Fruit fly (Drosophila melanogaster) whole organism, wandering third instar larva: ENCODE measurements around the gene CG6761.
A peak's percentile ranks its signal among the peaks of the same experiment; 100 is the strongest.

Source experiments
- Abd-B ChIP-seq: fragments of >200 bp; optimal IDR thresholded peaks from 2 replicates; lab custom pipeline; 2017; ENCODE audit warnings: missing biosample characterization, missing genetic modification characterization
- CG32264 ChIP-seq: fragments of 200-800 bp; sonication (Bioruptor generic); optimal IDR thresholded peaks from 2 replicates; lab custom pipeline; 2016; ENCODE audit warnings: missing biosample characterization, missing genetic modification characterization
- CG9705 ChIP-seq: fragments of 200-800 bp; sonication (Bioruptor generic); optimal IDR thresholded peaks from 2 replicates; lab custom pipeline; 2018; ENCODE audit warnings: missing biosample characterization, mild to moderate bottlenecking, missing genetic modification characterization
- CrebA ChIP-seq: fragments of 200-800 bp; sonication (Bioruptor generic); optimal IDR thresholded peaks from 2 replicates; lab custom pipeline; 2016; ENCODE audit warnings: missing biosample characterization, mild to moderate bottlenecking, missing genetic modification characterization, borderline replicate concordance
- Dif ChIP-seq: fragments of 200-275, 200-300 bp; sonication (Bioruptor generic); optimal IDR thresholded peaks from 2 replicates; lab custom pipeline; 2018; ENCODE audit warnings: missing biosample characterization, missing genetic modification characterization; ENCODE audit not compliant: partially characterized antibody
- GATAd ChIP-seq: sonication (Bioruptor generic); optimal IDR thresholded peaks from 2 replicates; lab custom pipeline; 2016; ENCODE audit warnings: missing biosample characterization, missing genetic modification characterization
- HLH106 ChIP-seq: fragments of 200-800 bp; optimal IDR thresholded peaks from 3 replicates; lab custom pipeline; 2019; ENCODE audit warnings: missing biosample characterization, mild to moderate bottlenecking, missing genetic modification characterization, moderate library complexity
- Hr78 ChIP-seq: fragments of >200 bp; optimal IDR thresholded peaks from 2 replicates; lab custom pipeline; 2017; ENCODE audit warnings: missing biosample characterization, missing genetic modification characterization
- Hr83 ChIP-seq: fragments of 200-300 bp; sonication (Bioruptor generic); optimal IDR thresholded peaks from 2 replicates; lab custom pipeline; 2016; ENCODE audit warnings: missing biosample characterization, mild to moderate bottlenecking, missing genetic modification characterization, moderate library complexity; ENCODE audit not compliant: poor library complexity, severe bottlenecking
- Jra ChIP-seq: sonication (Bioruptor generic); optimal IDR thresholded peaks from 2 replicates; lab custom pipeline; 2016; ENCODE audit warnings: missing biosample characterization, missing genetic modification characterization
- Myc ChIP-seq: fragments of >200 bp; optimal IDR thresholded peaks from 2 replicates; lab custom pipeline; 2017
- N ChIP-seq: fragments of >200 bp; optimal IDR thresholded peaks from 2 replicates; lab custom pipeline; 2018; ENCODE audit warnings: missing biosample characterization, missing external identifiers, missing genetic modification characterization
- OdsH ChIP-seq: fragments of 200-800 bp; sonication (Bioruptor generic); optimal IDR thresholded peaks from 2 replicates; lab custom pipeline; 2016; ENCODE audit warnings: missing biosample characterization, mild to moderate bottlenecking, missing genetic modification characterization
- Rel ChIP-seq, 2 experiments: fragments of 200-800 bp; sonication (Bioruptor generic) in 1 of 2; optimal IDR thresholded peaks; 2 replicates in 1 of 2; 3 replicates in 1 of 2; lab custom pipeline; 2016 to 2019; ENCODE audit warnings: mild to moderate bottlenecking in 2 of 2, missing biosample characterization in 2 of 2, missing genetic modification characterization in 2 of 2, moderate library complexity in 1 of 2
- Vsx2 ChIP-seq: fragments of 200-300, 225-300 bp; sonication (Bioruptor generic); optimal IDR thresholded peaks from 2 replicates; lab custom pipeline; 2018; ENCODE audit warnings: missing biosample characterization, missing genetic modification characterization; ENCODE audit not compliant: partially characterized antibody
- brk ChIP-seq: fragments of 200-800 bp; sonication (Bioruptor generic); optimal IDR thresholded peaks from 2 replicates; lab custom pipeline; 2016; ENCODE audit warnings: missing biosample characterization, mild to moderate bottlenecking, missing genetic modification characterization
- dl ChIP-seq, 2 experiments: fragments of 175-275, 200-275 bp in 1 of 2; fragments of 200-275 bp in 1 of 2; sonication (Bioruptor generic); optimal IDR thresholded peaks; lab custom pipeline; 2018; ENCODE audit warnings: mild to moderate bottlenecking in 2 of 2, missing biosample characterization in 2 of 2, missing genetic modification characterization in 2 of 2, moderate library complexity in 2 of 2; ENCODE audit not compliant: partially characterized antibody in 2 of 2, insufficient read depth in 1 of 2
- dmrt93B ChIP-seq: fragments of 200-800 bp; sonication (Bioruptor generic); optimal IDR thresholded peaks from 2 replicates; lab custom pipeline; 2018; ENCODE audit warnings: missing biosample characterization, mild to moderate bottlenecking, missing genetic modification characterization
- dsf ChIP-seq: sonication (Bioruptor generic); optimal IDR thresholded peaks from 2 replicates; lab custom pipeline; 2016; ENCODE audit warnings: missing biosample characterization, missing genetic modification characterization, borderline replicate concordance
- ey ChIP-seq: fragments of 200-800 bp; sonication (Bioruptor generic); optimal IDR thresholded peaks from 2 replicates; lab custom pipeline; 2016; ENCODE audit warnings: missing biosample characterization, missing genetic modification characterization
- foxo ChIP-seq, 2 experiments: fragments of 200-800 bp; sonication (Bioruptor generic); optimal IDR thresholded peaks; 2 replicates in 1 of 2; 3 replicates in 1 of 2; lab custom pipeline; 2016 to 2017; ENCODE audit warnings: missing biosample characterization in 2 of 2, missing genetic modification characterization in 2 of 2
- jim ChIP-seq: fragments of 175-275, 200-325 bp; sonication (Bioruptor generic); optimal IDR thresholded peaks from 2 replicates; lab custom pipeline; 2016; ENCODE audit warnings: missing biosample characterization, mild to moderate bottlenecking, missing genetic modification characterization
- lola ChIP-seq: fragments of >200 bp; optimal IDR thresholded peaks from 2 replicates; lab custom pipeline; 2017; ENCODE audit warnings: missing biosample characterization, missing genetic modification characterization
- pan ChIP-seq: fragments of >200 bp; optimal IDR thresholded peaks from 2 replicates; lab custom pipeline; 2017
- psq ChIP-seq: fragments of 200-800 bp; sonication (Bioruptor generic); optimal IDR thresholded peaks from 3 replicates; lab custom pipeline; 2017; ENCODE audit warnings: missing biosample characterization, mild to moderate bottlenecking, missing genetic modification characterization, moderate library complexity
- rgr ChIP-seq: fragments of 200-800 bp; sonication (Bioruptor generic); optimal IDR thresholded peaks from 3 replicates; lab custom pipeline; 2016; ENCODE audit warnings: missing biosample characterization, mild to moderate bottlenecking, missing genetic modification characterization
- sv ChIP-seq: fragments of 200-800 bp; sonication (Bioruptor generic); optimal IDR thresholded peaks from 3 replicates; lab custom pipeline; 2016; ENCODE audit warnings: missing biosample characterization, missing genetic modification characterization
- usp ChIP-seq: fragments of >200 bp; optimal IDR thresholded peaks from 2 replicates; lab custom pipeline; 2017; ENCODE audit warnings: missing biosample characterization, missing genetic modification characterization
- woc ChIP-seq: sonication (Bioruptor generic); optimal IDR thresholded peaks from 2 replicates; lab custom pipeline; 2016; ENCODE audit warnings: missing biosample characterization, mild to moderate bottlenecking, missing genetic modification characterization

CG6761 gene

dm6 chr3L:9733563-9733962 lies 30.2 kb upstream of the CG6761 start, which contains the start of gene CG6749:
Gene CG6749, minus strand, starts transcription at chr3L:9733807.
- TF ChIP-seq Rel (GFP tag; optimal IDR thresholded peaks at IDR 0.05; lab: Kevin White, UChicago) (no peak), Rel (tag; optimal IDR thresholded peaks at IDR 0.05; lab: Kevin White, UChicago) (peak; percentile 93), Hr83 (GFP tag; lab: Kevin White, UChicago) (no peak), Dif (GFP tag; lab: Kevin White, UChicago) (peak; percentile 49)

dm6 chr3L:9729795-9730421 lies 26.5 kb upstream of the CG6761 start, which contains the start of gene ATPsynB:
Gene ATPsynB, plus strand, starts transcription at chr3L:9729999.
- no peak for TF ChIP-seq Rel (GFP tag; optimal IDR thresholded peaks at IDR 0.05; lab: Kevin White, UChicago)
- TF ChIP-seq Rel (tag; optimal IDR thresholded peaks at IDR 0.05; lab: Kevin White, UChicago) = peak; percentile 46
- TF ChIP-seq lola (GFP tag; lab: Kevin White, UChicago) = no peak
- TF ChIP-seq dmrt93B (GFP tag; lab: Kevin White, UChicago) = no peak
- TF ChIP-seq usp (GFP tag; lab: Kevin White, UChicago) = no peak
- peak; percentile 42 for TF ChIP-seq Dif (GFP tag; lab: Kevin White, UChicago)

dm6 chr3L:9726707-9727106 lies 23.3 kb upstream of the CG6761 start, which contains the start of gene Naa60:
Gene Naa60, plus strand, starts transcription at chr3L:9726895.
- TF ChIP-seq HLH106 = peak; percentile 4
- TF ChIP-seq Rel (GFP tag; optimal IDR thresholded peaks at IDR 0.05; lab: Kevin White, UChicago) = no peak
- TF ChIP-seq Rel (tag; optimal IDR thresholded peaks at IDR 0.05; lab: Kevin White, UChicago) = peak; percentile 62
- TF ChIP-seq N (GFP tag; lab: Kevin White, UChicago) = no peak

- no peak for TF ChIP-seq Rel (GFP tag; optimal IDR thresholded peaks at IDR 0.05; lab: Kevin White, UChicago)
- TF ChIP-seq Rel (tag; optimal IDR thresholded peaks at IDR 0.05; lab: Kevin White, UChicago) = peak; percentile 49
- peak; percentile 80 for TF ChIP-seq rgr (GFP tag; lab: Kevin White, UChicago)
- peak; percentile 67 for TF ChIP-seq CG9705 (GFP tag; lab: Kevin White, UChicago)
- no peak for TF ChIP-seq woc (GFP tag; lab: Kevin White, UChicago)
- peak; percentile 85 for TF ChIP-seq HLH106
- TF ChIP-seq psq (GFP tag; lab: Kevin White, UChicago) = peak; percentile 62
- no peak for TF ChIP-seq pan (lab: Kevin White, UChicago)
- TF ChIP-seq Myc (lab: Kevin White, UChicago) = peak; percentile 27
- TF ChIP-seq Hr78 (GFP tag; lab: Kevin White, UChicago) = no peak
- TF ChIP-seq CrebA (GFP tag; lab: Kevin White, UChicago) = no peak
- peak; percentile 72 for TF ChIP-seq ey
- no peak for TF ChIP-seq Abd-B
- peak; percentile 62 for TF ChIP-seq OdsH (GFP tag; lab: Kevin White, UChicago)
- no peak for TF ChIP-seq jim (GFP tag; lab: Kevin White, UChicago)
- peak; percentile 56 for TF ChIP-seq sv (GFP tag; lab: Kevin White, UChicago)
- no peak for TF ChIP-seq dmrt93B (GFP tag; lab: Kevin White, UChicago)
- TF ChIP-seq Jra (GFP tag; lab: Kevin White, UChicago) = no peak
- TF ChIP-seq dsf (GFP tag; lab: Kevin White, UChicago) = peak; percentile 46
- TF ChIP-seq, all 38 proteins: peak for 10
Observed at dm6 chr3L:9723108-9723507, 19.7 kb upstream of the CG6761 start, which contains the start of the genes nbs and defl. Gene nbs, minus strand, starts transcription at chr3L:9723194. Gene defl, plus strand, starts transcription at chr3L:9723423.

dm6 chr3L:9720102-9720501 lies 16.7 kb upstream of the CG6761 start:
- no peak for TF ChIP-seq rgr (GFP tag; lab: Kevin White, UChicago)
- no peak for TF ChIP-seq brk (GFP tag; lab: Kevin White, UChicago)
- no peak for TF ChIP-seq HLH106
- no peak for TF ChIP-seq Vsx2 (GFP tag; lab: Kevin White, UChicago)
- TF ChIP-seq pan (lab: Kevin White, UChicago) = no peak
- no peak for TF ChIP-seq Hr83 (GFP tag; lab: Kevin White, UChicago)
- TF ChIP-seq Dif (GFP tag; lab: Kevin White, UChicago) = no peak
- no peak for TF ChIP-seq Myc (lab: Kevin White, UChicago)
- no peak for TF ChIP-seq dsf (GFP tag; lab: Kevin White, UChicago)
- TF ChIP-seq dl (GFP tag; optimal IDR thresholded peaks at IDR 0.05; lab: Kevin White, UChicago; ENCODE audit: insufficient read depth in 1 of 2, partially characterized antibody in 2 of 2) = no peak
- no peak for TF ChIP-seq jim (GFP tag; lab: Kevin White, UChicago)
- no peak for TF ChIP-seq foxo (GFP tag; optimal IDR thresholded peaks at IDR 0.05; lab: Kevin White, UChicago)
- no peak for TF ChIP-seq GATAd (GFP tag; lab: Kevin White, UChicago)
- TF ChIP-seq CG9705 (GFP tag; lab: Kevin White, UChicago) = no peak
- TF ChIP-seq dmrt93B (GFP tag; lab: Kevin White, UChicago) = no peak
- no peak for TF ChIP-seq CG32264 (GFP tag; lab: Kevin White, UChicago)
- no peak for TF ChIP-seq ey
